Worm (Caenorhabditis elegans) whole organism, L4 larva: ENCODE data around the gene nfya-1.

Experiments used
- D1046.2 ChIP-seq: fragments of 200-800 bp; sonication (Bioruptor generic); IDR thresholded peaks from 2 replicates; pipeline ENCODE4 v1.3.6; 2022; ENCODE audit warnings: missing genetic modification characterization, missing compliant biosample characterization
- F26F4.8 ChIP-seq: fragments of 200-800 bp; sonication (Bioruptor generic); conservative IDR thresholded peaks from 2 replicates; pipeline ENCODE4 v1.3.6; 2022; ENCODE audit warnings: missing genetic modification characterization, missing compliant biosample characterization
- F37D6.2 ChIP-seq: sonication (generic microtip); optimal IDR thresholded peaks from 2 replicates; lab custom pipeline; 2016; ENCODE audit warnings: mild to moderate bottlenecking, missing genetic modification characterization, missing compliant biosample characterization
- F44E2.7 ChIP-seq: fragments of 200-800 bp; sonication (Bioruptor generic); IDR thresholded peaks from 2 replicates; pipeline ENCODE4 v2.1.2; 2022; ENCODE audit warnings: missing genetic modification characterization, missing compliant biosample characterization
- F49E8.2 ChIP-seq: sonication (generic microtip); optimal IDR thresholded peaks from 2 replicates; lab custom pipeline; 2016; ENCODE audit warnings: missing compliant biosample characterization, mild to moderate bottlenecking, missing genetic modification characterization, borderline replicate concordance
- R02D3.7 ChIP-seq: fragments of 150-350 bp; sonication (generic microtip); optimal IDR thresholded peaks from 3 replicates; lab custom pipeline; 2014; ENCODE audit warnings: missing biosample characterization, missing genetic modification characterization
- Y105C5A.15 ChIP-seq: fragments of 200-800 bp; sonication (Bioruptor generic); IDR thresholded peaks from 2 replicates; pipeline ENCODE4 v1.3.6; 2022; ENCODE audit warnings: missing genetic modification characterization, missing compliant biosample characterization
- ZK337.2 ChIP-seq: fragments of 200-800 bp; sonication (Bioruptor generic); IDR thresholded peaks from 2 replicates; pipeline ENCODE4 v1.3.6; 2022; ENCODE audit warnings: missing genetic modification reagents, missing genetic modification characterization, missing compliant biosample characterization
- attf-4 ChIP-seq: sonication (generic microtip); optimal IDR thresholded peaks from 3 replicates; lab custom pipeline; 2017; ENCODE audit warnings: missing biosample characterization, missing genetic modification characterization
- ceh-28 ChIP-seq: fragments of 150-350 bp; optimal IDR thresholded peaks from 2 replicates; lab custom pipeline; 2014; ENCODE audit warnings: missing biosample characterization, missing genetic modification reagents, missing genetic modification characterization
- ceh-32 ChIP-seq: sonication (generic microtip); optimal IDR thresholded peaks from 2 replicates; lab custom pipeline; 2016; ENCODE audit warnings: mild to moderate bottlenecking, missing genetic modification characterization, missing compliant biosample characterization; ENCODE audit not compliant: poor library complexity
- ceh-44 ChIP-seq: fragments of 200-800 bp; sonication (Bioruptor generic); IDR thresholded peaks from 2 replicates; pipeline ENCODE4 v1.3.6; 2022; ENCODE audit warnings: missing genetic modification reagents, missing genetic modification characterization, missing compliant biosample characterization
- ceh-62 ChIP-seq: sonication (generic microtip); optimal IDR thresholded peaks from 2 replicates; lab custom pipeline; 2017; ENCODE audit warnings: missing biosample characterization, missing genetic modification characterization
- cey-2 ChIP-seq: sonication (generic microtip); optimal IDR thresholded peaks from 3 replicates; lab custom pipeline; 2017; ENCODE audit warnings: missing genetic modification characterization, mild to moderate bottlenecking, missing compliant biosample characterization, antibody characterized with exemption, borderline replicate concordance; ENCODE audit not compliant: insufficient read depth
- ctbp-1 ChIP-seq: fragments of 200-800 bp; sonication (Bioruptor generic); IDR thresholded peaks from 2 replicates; pipeline ENCODE4 v1.3.6; 2022; ENCODE audit warnings: missing genetic modification reagents, missing genetic modification characterization, missing compliant biosample characterization
- daf-16 ChIP-seq, 3 experiments: sonication (generic microtip); optimal IDR thresholded peaks; 2 replicates each; lab custom pipeline; 2016 to 2017; ENCODE audit warnings: missing genetic modification characterization in 3 of 3, missing genetic modification reagents in 3 of 3, mild to moderate bottlenecking in 2 of 3, missing compliant biosample characterization in 2 of 3, missing biosample characterization in 1 of 3, moderate library complexity in 1 of 3
- daf-8 ChIP-seq: fragments of 200-800 bp; sonication (Bioruptor generic); IDR thresholded peaks from 2 replicates; pipeline ENCODE4 v1.3.6; 2022; ENCODE audit warnings: missing genetic modification characterization, missing compliant biosample characterization
- dmd-6 ChIP-seq: fragments of 200-800 bp; sonication (Bioruptor generic); IDR thresholded peaks from 2 replicates; pipeline ENCODE4 v1.3.6; 2022; ENCODE audit warnings: missing genetic modification reagents, missing genetic modification characterization, missing compliant biosample characterization
- egl-27 ChIP-seq: sonication (generic microtip); optimal IDR thresholded peaks from 3 replicates; lab custom pipeline; 2017; ENCODE audit warnings: missing biosample characterization, missing genetic modification reagents, missing genetic modification characterization
- fkh-10 ChIP-seq: fragments of 150-350 bp; optimal IDR thresholded peaks from 2 replicates; lab custom pipeline; 2014; ENCODE audit warnings: missing biosample characterization, missing genetic modification reagents, missing genetic modification characterization
- gei-8 ChIP-seq: fragments of 200-800 bp; sonication (Bioruptor generic); optimal IDR thresholded peaks from 2 replicates; lab custom pipeline; 2018; ENCODE audit warnings: mild to moderate bottlenecking, missing genetic modification characterization, missing compliant biosample characterization
- hif-1 ChIP-seq, 2 experiments: sonication (generic microtip); optimal IDR thresholded peaks; 2 replicates each; lab custom pipeline; 2016 to 2017; ENCODE audit warnings: missing compliant biosample characterization in 2 of 2, missing genetic modification characterization in 2 of 2, missing genetic modification reagents in 2 of 2, missing genotype in 2 of 2, mild to moderate bottlenecking in 1 of 2
- hlh-11 ChIP-seq: fragments of 200-800 bp; sonication (Bioruptor generic); optimal IDR thresholded peaks from 2 replicates; lab custom pipeline; 2018; ENCODE audit warnings: mild to moderate bottlenecking, missing genetic modification characterization, missing compliant biosample characterization
- hmg-1.1 ChIP-seq: fragments of 200-800 bp; sonication (Bioruptor generic); IDR thresholded peaks from 2 replicates; pipeline ENCODE4 v1.3.6; 2022; ENCODE audit warnings: missing genetic modification reagents, missing genetic modification characterization, missing compliant biosample characterization
- lsy-2 ChIP-seq, 2 experiments: fragments of 150-350 bp in 1 of 2; sonication (generic microtip) in 1 of 2; optimal IDR thresholded peaks; 2 replicates each; lab custom pipeline; 2014 to 2017; ENCODE audit warnings: missing biosample characterization in 2 of 2, missing genetic modification characterization in 2 of 2
- mdl-1 ChIP-seq, 2 experiments: fragments of 150-350 bp in 1 of 2; sonication (generic microtip) in 1 of 2; optimal IDR thresholded peaks; 2 replicates each; lab custom pipeline; 2014 to 2017; ENCODE audit warnings: missing biosample characterization in 2 of 2, missing genetic modification characterization in 2 of 2
- mdt-29 ChIP-seq: fragments of 200-800 bp; sonication (Bioruptor generic); IDR thresholded peaks from 2 replicates; pipeline ENCODE4 v1.3.6; 2022; ENCODE audit warnings: missing genetic modification reagents, missing genetic modification characterization, missing compliant biosample characterization
- mep-1 ChIP-seq: fragments of 150-350 bp; sonication (generic microtip); optimal IDR thresholded peaks from 3 replicates; lab custom pipeline; 2014; ENCODE audit warnings: missing biosample characterization, missing genetic modification characterization
- mes-2 ChIP-seq: sonication (generic microtip); optimal IDR thresholded peaks from 2 replicates; lab custom pipeline; 2016; ENCODE audit warnings: missing genotype, mild to moderate bottlenecking, missing genetic modification characterization, missing compliant biosample characterization; ENCODE audit not compliant: poor library complexity, severe bottlenecking
- mxl-3 ChIP-seq: fragments of 200-800 bp; sonication (Bioruptor generic); optimal IDR thresholded peaks from 2 replicates; lab custom pipeline; 2018; ENCODE audit warnings: mild to moderate bottlenecking, missing genetic modification characterization, missing compliant biosample characterization
- nhr-102 ChIP-seq: sonication (generic microtip); optimal IDR thresholded peaks from 2 replicates; lab custom pipeline; 2016; ENCODE audit warnings: mild to moderate bottlenecking, missing genetic modification characterization, moderate library complexity, missing compliant biosample characterization
- nhr-111 ChIP-seq: fragments of 200-800 bp; sonication (Bioruptor generic); optimal IDR thresholded peaks from 2 replicates; lab custom pipeline; 2018; ENCODE audit warnings: mild to moderate bottlenecking, missing genetic modification characterization, missing compliant biosample characterization
- nhr-25 ChIP-seq: sonication (generic microtip); optimal IDR thresholded peaks from 2 replicates; lab custom pipeline; 2017; ENCODE audit warnings: missing genetic modification characterization, mild to moderate bottlenecking, missing compliant biosample characterization, antibody characterized with exemption, moderate library complexity, borderline replicate concordance; ENCODE audit not compliant: insufficient read depth
- nhr-28 ChIP-seq: fragments of 150-350 bp; optimal IDR thresholded peaks from 2 replicates; lab custom pipeline; 2014; ENCODE audit warnings: missing biosample characterization, missing genetic modification characterization
- nhr-41 ChIP-seq: fragments of 200-800 bp; sonication (Bioruptor generic); IDR thresholded peaks from 2 replicates; pipeline ENCODE4 v1.3.6; 2022; ENCODE audit warnings: missing genetic modification reagents, missing genetic modification characterization, missing compliant biosample characterization
- nhr-48 ChIP-seq: sonication (generic microtip); optimal IDR thresholded peaks from 2 replicates; lab custom pipeline; 2016; ENCODE audit warnings: mild to moderate bottlenecking, missing genetic modification characterization, missing compliant biosample characterization
- nhr-77 ChIP-seq: fragments of 150-350 bp; optimal IDR thresholded peaks from 2 replicates; lab custom pipeline; 2014; ENCODE audit warnings: missing biosample characterization, missing genetic modification characterization
- pqm-1 ChIP-seq: sonication (generic microtip); optimal IDR thresholded peaks from 2 replicates; lab custom pipeline; 2017; ENCODE audit warnings: missing biosample characterization, missing genetic modification characterization
- rbr-2 ChIP-seq: sonication (generic microtip); optimal IDR thresholded peaks from 2 replicates; lab custom pipeline; 2016; ENCODE audit warnings: missing genotype, missing genetic modification characterization, missing compliant biosample characterization
- sdz-12 ChIP-seq: fragments of 200-800 bp; sonication (Bioruptor generic); optimal IDR thresholded peaks from 2 replicates; lab custom pipeline; 2018; ENCODE audit warnings: mild to moderate bottlenecking, missing genetic modification characterization, missing compliant biosample characterization
- skn-1 ChIP-seq: fragments of 150-350 bp; optimal IDR thresholded peaks from 2 replicates; lab custom pipeline; 2014; ENCODE audit warnings: missing biosample characterization, missing genetic modification characterization
- snpc-4 ChIP-seq: fragments of 150-350 bp; optimal IDR thresholded peaks from 2 replicates; lab custom pipeline; 2014; ENCODE audit warnings: missing biosample characterization, missing genetic modification characterization
- spr-3 ChIP-seq: fragments of 200-800 bp; sonication (Bioruptor generic); optimal IDR thresholded peaks from 2 replicates; lab custom pipeline; 2018; ENCODE audit warnings: mild to moderate bottlenecking, missing genetic modification characterization, missing compliant biosample characterization
- zip-11 ChIP-seq: fragments of 200-800 bp; sonication (Bioruptor generic); IDR thresholded peaks from 2 replicates; pipeline ENCODE4 v1.3.6; 2022; ENCODE audit warnings: missing genetic modification characterization, missing compliant biosample characterization
- zip-2 ChIP-seq: fragments of 150-350 bp; optimal IDR thresholded peaks from 2 replicates; lab custom pipeline; 2014; ENCODE audit warnings: missing biosample characterization, missing genetic modification characterization
- ztf-7 ChIP-seq: fragments of 150-350 bp; optimal IDR thresholded peaks from 2 replicates; lab custom pipeline; 2014; ENCODE audit warnings: missing biosample characterization, missing genetic modification characterization

The nfya-1 gene

DNA sequence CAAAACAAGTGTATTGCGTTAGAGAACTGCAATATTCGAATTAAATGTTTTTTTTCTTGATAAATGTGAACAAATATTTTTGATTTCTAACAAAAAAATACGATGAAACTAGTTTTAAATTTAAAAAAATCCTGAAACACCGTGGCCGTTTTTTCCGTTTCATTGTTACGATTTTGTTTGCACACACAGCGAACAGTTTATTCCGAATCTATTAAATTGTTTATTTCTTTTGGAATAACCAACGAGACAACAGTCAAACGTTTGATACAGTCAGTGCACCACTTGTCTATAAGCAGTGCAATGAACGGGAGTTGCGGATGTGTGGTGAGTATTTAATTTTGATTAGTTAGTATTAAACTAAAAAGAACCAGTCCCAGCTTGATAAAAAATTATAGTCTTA lies 29.9 kb downstream of the nfya-1 start, which contains the start of gene Y62H9A.13:
TSS of gene Y62H9A.13 (plus strand) at position 301 of the 400 bp plus-strand sequence.
- TF ChIP-seq mdl-1 (tag; optimal IDR thresholded peaks at IDR 0.05; lab: Kevin White, UChicago) (no peak), nhr-25 (tag; lab: Kevin White, UChicago) (no peak), ctbp-1 (GFP tag; lab: Robert Waterston, UW) (no peak), sdz-12 (GFP tag; lab: Kevin White, UChicago) (no peak), egl-27 (tag; lab: Kevin White, UChicago) (no peak), lsy-2 (tag; optimal IDR thresholded peaks at IDR 0.05; lab: Kevin White, UChicago) (no peak), hmg-1.1 (GFP tag; lab: Robert Waterston, UW) (no peak), F44E2.7 (GFP tag; lab: Robert Waterston, UW) (no peak), ceh-28 (tag; lab: Kevin White, UChicago) (no peak), nhr-41 (GFP tag; lab: Robert Waterston, UW) (no peak), ZK337.2 (GFP tag; lab: Robert Waterston, UW) (no peak), ceh-32 (tag; lab: Kevin White, UChicago) (no peak), zip-2 (no peak)

DNA sequence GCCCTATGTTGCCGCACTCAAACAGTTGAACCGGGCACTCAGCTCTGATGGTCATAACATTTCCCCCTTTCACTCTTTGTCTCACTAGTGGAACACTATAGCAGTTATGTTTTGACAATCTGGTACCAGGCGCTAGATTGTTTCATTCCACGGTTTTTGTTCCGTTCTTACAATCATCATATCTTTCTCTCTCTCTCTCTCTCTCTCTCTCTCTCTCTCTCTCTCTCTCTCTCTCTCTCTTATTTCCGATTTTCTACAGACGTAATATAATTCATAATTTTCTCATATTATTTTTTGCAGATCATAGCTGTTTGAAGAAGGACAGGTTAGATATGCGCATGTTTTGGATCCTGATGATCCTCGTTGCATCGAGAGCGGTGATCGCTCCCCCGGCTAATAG lies 32.8 kb downstream of the nfya-1 start, which contains the start of gene Y62H9A.12:
TSS of gene Y62H9A.12 (plus strand) at position 301 of the 400 bp plus-strand sequence.
- no peak for TF ChIP-seq D1046.2 (GFP tag; lab: Robert Waterston, UW)
- TF ChIP-seq Y105C5A.15 (GFP tag; lab: Robert Waterston, UW) = no peak
- no peak for TF ChIP-seq skn-1 (tag; lab: Kevin White, UChicago)
- no peak for TF ChIP-seq nhr-102 (tag; lab: Kevin White, UChicago)
- no peak for TF ChIP-seq rbr-2 (tag; lab: Kevin White, UChicago)
- TF ChIP-seq ceh-44 (GFP tag; lab: Robert Waterston, UW) = no peak
- no peak for TF ChIP-seq F49E8.2
- TF ChIP-seq F37D6.2 (tag; lab: Kevin White, UChicago) = no peak
- TF ChIP-seq mes-2 = no peak

DNA sequence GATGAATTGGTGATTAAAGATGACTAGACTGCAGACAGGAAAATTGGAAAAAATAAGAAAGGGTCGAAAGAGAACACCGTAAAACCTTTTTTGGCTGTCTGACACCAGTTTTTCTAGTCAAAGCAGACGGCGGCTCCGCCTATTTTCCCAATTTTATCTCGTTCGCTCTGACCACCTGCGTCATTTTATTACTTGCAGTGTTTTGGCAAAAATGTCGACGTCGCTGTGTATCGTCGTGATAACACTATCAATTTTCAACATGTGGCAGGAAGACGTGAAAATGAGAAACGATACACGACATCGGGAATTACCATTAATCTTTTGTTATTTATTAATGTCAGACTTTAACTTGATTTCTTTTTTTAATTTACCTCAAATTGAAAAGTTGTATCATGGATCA lies 36.6 kb downstream of the nfya-1 start, which contains the start of gene Y62H9A.15:
TSS of gene Y62H9A.15 (minus strand) at position 100 of the 400 bp plus-strand sequence.
- TF ChIP-seq nhr-28 (tag; lab: Kevin White, UChicago) (peak; percentile 19), F26F4.8 (GFP tag; lab: Robert Waterston, UW) (no peak), F49E8.2 (no peak), ceh-28 (tag; lab: Kevin White, UChicago) (no peak), spr-3 (no peak), ceh-62 (tag; lab: Kevin White, UChicago) (no peak), hlh-11 (tag; lab: Kevin White, UChicago) (peak; percentile 28), zip-11 (GFP tag; lab: Robert Waterston, UW) (no peak), nhr-41 (GFP tag; lab: Robert Waterston, UW) (no peak), R02D3.7 (no peak), mxl-3 (GFP tag; lab: Kevin White, UChicago) (no peak), daf-8 (no peak), mes-2 (no peak), nhr-77 (tag; lab: Kevin White, UChicago) (no peak), nhr-48 (tag; lab: Kevin White, UChicago) (no peak), daf-16 (GFP tag; optimal IDR thresholded peaks at IDR 0.05; lab: Kevin White, UChicago) (no peak), daf-16 (tag; optimal IDR thresholded peaks at IDR 0.05; lab: Kevin White, UChicago) (peak; percentile 58), fkh-10 (GFP tag; lab: Kevin White, UChicago) (no peak), hif-1 (tag; optimal IDR thresholded peaks at IDR 0.05; lab: Kevin White, UChicago) (no peak), dmd-6 (peak; percentile 33; the same call in 1 of the 2 replicates), snpc-4 (tag; lab: Kevin White, UChicago) (no peak), nhr-111 (GFP tag; lab: Kevin White, UChicago) (no peak), attf-4 (tag; lab: Kevin White, UChicago) (no peak), mep-1 (tag; lab: Kevin White, UChicago) (no peak), ceh-32 (tag; lab: Kevin White, UChicago) (no peak), gei-8 (no peak), ztf-7 (no peak), cey-2 (tag; lab: Kevin White, UChicago) (no peak), pqm-1 (tag; lab: Kevin White, UChicago) (peak; percentile 17), mdl-1 (tag; optimal IDR thresholded peaks at IDR 0.05; lab: Kevin White, UChicago) (peak in 1 of 2 experiments; percentile 25), mdt-29 (GFP tag; lab: Robert Waterston, UW) (no peak)
